Fruit fly (Drosophila melanogaster) whole organism, wandering third instar larva: ENCODE results near the gene Ack.

ENCODE experiments used
- CG32264 ChIP-seq: fragments of 200-800 bp; sonication (Bioruptor generic); optimal IDR thresholded peaks from 2 replicates; lab custom pipeline; 2016; ENCODE audit warnings: missing biosample characterization, missing genetic modification characterization
- OdsH ChIP-seq: fragments of 200-800 bp; sonication (Bioruptor generic); optimal IDR thresholded peaks from 2 replicates; lab custom pipeline; 2016; ENCODE audit warnings: missing biosample characterization, mild to moderate bottlenecking, missing genetic modification characterization
- br ChIP-seq: fragments of 200-800 bp; sonication (Bioruptor generic); optimal IDR thresholded peaks from 2 replicates; lab custom pipeline; 2016; ENCODE audit warnings: missing biosample characterization, missing genetic modification characterization
- fru ChIP-seq: fragments of 200-800 bp; sonication (Bioruptor generic); optimal IDR thresholded peaks from 3 replicates; lab custom pipeline; 2016; ENCODE audit warnings: missing biosample characterization, mild to moderate bottlenecking, missing genetic modification characterization
- h ChIP-seq: fragments of 200-800 bp; sonication (Bioruptor generic); optimal IDR thresholded peaks from 3 replicates; lab custom pipeline; 2016; ENCODE audit warnings: missing biosample characterization, mild to moderate bottlenecking, missing genetic modification characterization
- tai ChIP-seq: sonication (Bioruptor generic); optimal IDR thresholded peaks from 2 replicates; lab custom pipeline; 2016; ENCODE audit warnings: missing biosample characterization, missing genetic modification characterization
- woc ChIP-seq: sonication (Bioruptor generic); optimal IDR thresholded peaks from 2 replicates; lab custom pipeline; 2016; ENCODE audit warnings: missing biosample characterization, mild to moderate bottlenecking, missing genetic modification characterization

- TF ChIP-seq tai (GFP tag; lab: Kevin White, UChicago), result no peak
- no peak for TF ChIP-seq h (GFP tag; lab: Kevin White, UChicago)
- no peak for TF ChIP-seq woc
- TF ChIP-seq br (GFP tag; lab: Kevin White, UChicago), result no peak
- no peak for TF ChIP-seq fru
- no peak for TF ChIP-seq OdsH
- TF ChIP-seq CG32264 (GFP tag; lab: Kevin White, UChicago), result no peak
Observed at dm6 chr3L:4160926-4161325, 52.9 kb downstream of the Ack start, which contains the start of gene nab.
